Worm (Caenorhabditis elegans): ENCODE measurements around the gene nas-23.

nas-23 gene

ce11 chrII:7529078-7529683 lies 35.7 kb upstream of the nas-23 start, which contains the start of gene ZK1290.5:
ZK1290.5 (plus strand) TSS chrII:7529643.
- TF ChIP-seq ceh-13 (GFP tag; optimal IDR thresholded peaks at IDR 0.05) (no peak), B0310.2 (tag; optimal IDR thresholded peaks at IDR 0.05) (no peak), tra-4 (tag; optimal IDR thresholded peaks at IDR 0.05) (no peak), F13C5.2 (tag; optimal IDR thresholded peaks at IDR 0.05) (no peak)

- TF ChIP-seq ama-1 (optimal IDR thresholded peaks at IDR 0.05), result no peak
- no peak for TF ChIP-seq tbx-37 (GFP tag; conservative IDR thresholded peaks at IDR 0.05)
- no peak for TF ChIP-seq tra-4 (tag; optimal IDR thresholded peaks at IDR 0.05)
- no peak for TF ChIP-seq pes-1 (GFP tag; IDR thresholded peaks at IDR 0.05)
- no peak for TF ChIP-seq F13C5.2 (tag; optimal IDR thresholded peaks at IDR 0.05)
- TF ChIP-seq ceh-36 (tag; optimal IDR thresholded peaks at IDR 0.05), result no peak
- TF ChIP-seq sea-1 (GFP tag; conservative IDR thresholded peaks at IDR 0.05), result no peak
- TF ChIP-seq hmbx-1 (tag; optimal IDR thresholded peaks at IDR 0.05), result no peak
- no peak for TF ChIP-seq ets-7 (tag; optimal IDR thresholded peaks at IDR 0.05)
- no peak for TF ChIP-seq aly-1 (tag; optimal IDR thresholded peaks at IDR 0.05)
- TF ChIP-seq scrt-1 (GFP tag; IDR thresholded peaks at IDR 0.05), result no peak
- TF ChIP-seq hnd-1 (tag; optimal IDR thresholded peaks at IDR 0.05), result no peak
- TF ChIP-seq hmg-4 (GFP tag; optimal IDR thresholded peaks at IDR 0.05), result no peak
These were observed 34.7 kb upstream of the nas-23 start for ce11 chrII:7528210-7528609.

- TF ChIP-seq pes-1 (GFP tag; IDR thresholded peaks at IDR 0.05), result no peak
- TF ChIP-seq scrt-1 (GFP tag; IDR thresholded peaks at IDR 0.05), result no peak
These were observed 32.0 kb upstream of the nas-23 start, which contains the start of the genes ZK1290.7 and rnh-1.1 for ce11 chrII:7525458-7525857. ZK1290.7 (minus strand) TSS chrII:7525558. rnh-1.1 (plus strand) TSS chrII:7525738.

ce11 chrII:7523281-7523680 lies 29.8 kb upstream of the nas-23 start, which contains the start of gene ZK1290.15:
ZK1290.15 (plus strand) TSS chrII:7523581.
- TF ChIP-seq ceh-13 (GFP tag; optimal IDR thresholded peaks at IDR 0.05) (no peak), ets-7 (tag; optimal IDR thresholded peaks at IDR 0.05) (no peak), flt-1 (GFP tag; IDR thresholded peaks at IDR 0.05) (no peak), tbx-11 (GFP tag; IDR thresholded peaks at IDR 0.05) (no peak), ceh-36 (tag; optimal IDR thresholded peaks at IDR 0.05) (no peak), aly-1 (tag; optimal IDR thresholded peaks at IDR 0.05) (no peak), sea-1 (GFP tag; conservative IDR thresholded peaks at IDR 0.05) (no peak), tra-4 (tag; optimal IDR thresholded peaks at IDR 0.05) (no peak), F13C5.2 (tag; optimal IDR thresholded peaks at IDR 0.05) (no peak), hnd-1 (tag; optimal IDR thresholded peaks at IDR 0.05) (no peak), pes-1 (GFP tag; IDR thresholded peaks at IDR 0.05) (no peak), B0310.2 (tag; optimal IDR thresholded peaks at IDR 0.05) (no peak), ama-1 (optimal IDR thresholded peaks at IDR 0.05) (no peak), scrt-1 (GFP tag; IDR thresholded peaks at IDR 0.05) (no peak), hmg-4 (GFP tag; optimal IDR thresholded peaks at IDR 0.05) (no peak), hmbx-1 (tag; optimal IDR thresholded peaks at IDR 0.05) (no peak), tbx-37 (GFP tag; conservative IDR thresholded peaks at IDR 0.05) (no peak)

- TF ChIP-seq B0310.2 (tag; optimal IDR thresholded peaks at IDR 0.05) (no peak), ets-7 (tag; optimal IDR thresholded peaks at IDR 0.05) (no peak), hnd-1 (tag; optimal IDR thresholded peaks at IDR 0.05) (no peak), ceh-36 (tag; optimal IDR thresholded peaks at IDR 0.05) (no peak), hmg-4 (GFP tag; optimal IDR thresholded peaks at IDR 0.05) (no peak), tra-4 (tag; optimal IDR thresholded peaks at IDR 0.05) (no peak), tbx-11 (GFP tag; IDR thresholded peaks at IDR 0.05) (no peak), tbx-37 (GFP tag; conservative IDR thresholded peaks at IDR 0.05) (no peak), F13C5.2 (tag; optimal IDR thresholded peaks at IDR 0.05) (no peak), scrt-1 (GFP tag; IDR thresholded peaks at IDR 0.05) (no peak), sea-1 (GFP tag; conservative IDR thresholded peaks at IDR 0.05) (no peak), ama-1 (optimal IDR thresholded peaks at IDR 0.05) (no peak), flt-1 (GFP tag; IDR thresholded peaks at IDR 0.05) (no peak), ceh-13 (GFP tag; optimal IDR thresholded peaks at IDR 0.05) (no peak), aly-1 (tag; optimal IDR thresholded peaks at IDR 0.05) (no peak), hmbx-1 (tag; optimal IDR thresholded peaks at IDR 0.05) (no peak)
These were observed 27.9 kb upstream of the nas-23 start for ce11 chrII:7521420-7521819.

ce11 chrII:7519221-7519620 lies 25.7 kb upstream of the nas-23 start, which contains the start of gene glb-9:
glb-9 (minus strand) TSS chrII:7519321.
- TF ChIP-seq flt-1 (GFP tag; IDR thresholded peaks at IDR 0.05), result no peak

- TF ChIP-seq ets-7 (tag; optimal IDR thresholded peaks at IDR 0.05) (no peak), hmg-4 (GFP tag; optimal IDR thresholded peaks at IDR 0.05) (no peak), tbx-11 (GFP tag; IDR thresholded peaks at IDR 0.05) (no peak)
These were observed 11.5 kb upstream of the nas-23 start, which contains the start of gene C28F5.1 for ce11 chrII:7505005-7505404. C28F5.1 (plus strand) TSS chrII:7505305.

ce11 chrII:7499390-7499789 lies 5.9 kb upstream of the nas-23 start, which contains the start of gene srab-14:
srab-14 (minus strand) TSS chrII:7499490.
- TF ChIP-seq hmg-4 (GFP tag; optimal IDR thresholded peaks at IDR 0.05) (no peak), ets-7 (tag; optimal IDR thresholded peaks at IDR 0.05) (no peak), F13C5.2 (tag; optimal IDR thresholded peaks at IDR 0.05) (no peak), tbx-11 (GFP tag; IDR thresholded peaks at IDR 0.05) (no peak), ceh-13 (GFP tag; optimal IDR thresholded peaks at IDR 0.05) (no peak), pes-1 (GFP tag; IDR thresholded peaks at IDR 0.05) (no peak), aly-1 (tag; optimal IDR thresholded peaks at IDR 0.05) (no peak), ama-1 (optimal IDR thresholded peaks at IDR 0.05) (no peak), hmbx-1 (tag; optimal IDR thresholded peaks at IDR 0.05) (no peak), hnd-1 (tag; optimal IDR thresholded peaks at IDR 0.05) (no peak), B0310.2 (tag; optimal IDR thresholded peaks at IDR 0.05) (no peak), sea-1 (GFP tag; conservative IDR thresholded peaks at IDR 0.05) (no peak), flt-1 (GFP tag; IDR thresholded peaks at IDR 0.05) (no peak), tra-4 (tag; optimal IDR thresholded peaks at IDR 0.05) (no peak)

All from whole organism, early embryonic.